Fruit fly (Drosophila melanogaster): Measurements from ENCODE around the gene Tfb5.

Gene Tfb5

dm6 chr2L:5054953-5055352 lies 44.3 kb upstream of the Tfb5 start, which contains the start of the genes CG14036 and His3.3A (continued):
- no peak for TF ChIP-seq CG15336 (GFP tag; IDR thresholded peaks at IDR 0.05)
- peak; percentile 6 for TF ChIP-seq svp (GFP tag)
- TF ChIP-seq CG10669 (GFP tag; optimal IDR thresholded peaks at IDR 0.05), result no peak
- TF ChIP-seq CG11902 (GFP tag; optimal IDR thresholded peaks at IDR 0.05), result no peak
- TF ChIP-seq Sox14 (GFP tag; optimal IDR thresholded peaks at IDR 0.05), result peak; percentile 0
- no peak for TF ChIP-seq Hr39 (GFP tag; optimal IDR thresholded peaks at IDR 0.05)
- no peak for TF ChIP-seq Eip93F (GFP tag; optimal IDR thresholded peaks at IDR 0.05)
- TF ChIP-seq Met (GFP tag; optimal IDR thresholded peaks at IDR 0.05), result no peak
- TF ChIP-seq fkh (GFP tag; optimal IDR thresholded peaks at IDR 0.05), result peak; percentile 92
- TF ChIP-seq spab (GFP tag; optimal IDR thresholded peaks at IDR 0.05), result no peak
- TF ChIP-seq CG31627 (GFP tag; optimal IDR thresholded peaks at IDR 0.05), result no peak
- TF ChIP-seq Lpt (GFP tag; optimal IDR thresholded peaks at IDR 0.05), result no peak
- no peak for TF ChIP-seq CG6808 (GFP tag; optimal IDR thresholded peaks at IDR 0.05)
- no peak for TF ChIP-seq CG32006 (GFP tag; optimal IDR thresholded peaks at IDR 0.05)
- no peak for TF ChIP-seq Gug (GFP tag; IDR thresholded peaks at IDR 0.05)
- peak; percentile 60 for TF ChIP-seq Eip78C (GFP tag)
- TF ChIP-seq Ets96B (tag; optimal IDR thresholded peaks at IDR 0.05), result no peak

- TF ChIP-seq CG3919 (GFP tag; optimal IDR thresholded peaks at IDR 0.05), result no peak
Measured at dm6 chr2L:5052994-5053393, 42.4 kb upstream of the Tfb5 start, which contains the start of gene eIF3h. eIF3h (minus strand) TSS chr2L:5053094.

- TF ChIP-seq Hr38 (GFP tag; optimal IDR thresholded peaks at IDR 0.05), result peak; percentile 29
- peak; percentile 80 for TF ChIP-seq CG8632 (GFP tag; optimal IDR thresholded peaks at IDR 0.05)
- peak; percentile 88 for TF ChIP-seq OdsH (GFP tag; optimal IDR thresholded peaks at IDR 0.05)
- TF ChIP-seq Ets96B (tag; optimal IDR thresholded peaks at IDR 0.05), result peak; percentile 77
- TF ChIP-seq CG3919 (GFP tag; optimal IDR thresholded peaks at IDR 0.05), result peak; percentile 93
- TF ChIP-seq spab (GFP tag; optimal IDR thresholded peaks at IDR 0.05), result peak; percentile 75
- TF ChIP-seq CG11762 (GFP tag; optimal IDR thresholded peaks at IDR 0.05; ENCODE audit: insufficient read depth), result peak; percentile 75
- peak; percentile 84 for TF ChIP-seq cyc (GFP tag; optimal IDR thresholded peaks at IDR 0.05)
- peak; percentile 90 for TF ChIP-seq CG6792 (GFP tag; optimal IDR thresholded peaks at IDR 0.05)
- TF ChIP-seq Gug (GFP tag; IDR thresholded peaks at IDR 0.05), result peak; percentile 61
- no peak for TF ChIP-seq Eip93F (GFP tag; optimal IDR thresholded peaks at IDR 0.05)
- TF ChIP-seq svp (GFP tag), result peak; percentile 93
- peak; percentile 73 for TF ChIP-seq Sox15 (GFP tag; optimal IDR thresholded peaks at IDR 0.05)
- peak; percentile 77 for TF ChIP-seq CG6854 (GFP tag; optimal IDR thresholded peaks at IDR 0.05)
- peak; percentile 58 for TF ChIP-seq CG16779 (tag; optimal IDR thresholded peaks at IDR 0.05)
- peak; percentile 75 for TF ChIP-seq CG6808 (GFP tag; optimal IDR thresholded peaks at IDR 0.05)
- peak; percentile 79 for TF ChIP-seq CG10669 (GFP tag; optimal IDR thresholded peaks at IDR 0.05)
- TF ChIP-seq CG11294 (GFP tag; IDR thresholded peaks at IDR 0.05), result peak; percentile 62
- TF ChIP-seq CG9139 (GFP tag; optimal IDR thresholded peaks at IDR 0.05), result peak; percentile 51
- TF ChIP-seq CG11902 (GFP tag; optimal IDR thresholded peaks at IDR 0.05), result peak; percentile 72
- peak; percentile 83 for TF ChIP-seq Eip75B (GFP tag; optimal IDR thresholded peaks at IDR 0.05)
- TF ChIP-seq CG6163 (GFP tag; IDR thresholded peaks at IDR 0.05), result peak; percentile 92
- TF ChIP-seq CG4318 (GFP tag; optimal IDR thresholded peaks at IDR 0.05), result no peak
- TF ChIP-seq fd59A (GFP tag; optimal IDR thresholded peaks at IDR 0.05), result peak; percentile 57
- TF ChIP-seq Blimp-1 (GFP tag; optimal IDR thresholded peaks at IDR 0.05), result peak; percentile 48
- peak; percentile 86 for TF ChIP-seq Sox102F (GFP tag; optimal IDR thresholded peaks at IDR 0.05)
- peak; percentile 91 for TF ChIP-seq eg (GFP tag; IDR thresholded peaks at IDR 0.05)
- TF ChIP-seq Lpt (GFP tag; optimal IDR thresholded peaks at IDR 0.05), result peak; percentile 79
- TF ChIP-seq CG3032 (tag; optimal IDR thresholded peaks at IDR 0.05), result peak; percentile 68
- TF ChIP-seq CG7368 (GFP tag; optimal IDR thresholded peaks at IDR 0.05), result peak; percentile 83
- TF ChIP-seq acj6 (GFP tag; optimal IDR thresholded peaks at IDR 0.05), result peak; percentile 86
- TF ChIP-seq CG6276 (GFP tag; optimal IDR thresholded peaks at IDR 0.05), result no peak
- TF ChIP-seq CG15336 (GFP tag; IDR thresholded peaks at IDR 0.05), result peak; percentile 84
- TF ChIP-seq Hr4 (GFP tag; optimal IDR thresholded peaks at IDR 0.05), result peak; percentile 89
- TF ChIP-seq salr (GFP tag; optimal IDR thresholded peaks at IDR 0.05), result peak; percentile 66 to 67
- peak; percentile 91 for TF ChIP-seq Sox14 (GFP tag; optimal IDR thresholded peaks at IDR 0.05)
- TF ChIP-seq dsx (GFP tag; optimal IDR thresholded peaks at IDR 0.05; ENCODE audit: poor library complexity, severe bottlenecking), result peak; percentile 59
- TF ChIP-seq fkh (GFP tag; optimal IDR thresholded peaks at IDR 0.05), result peak; percentile 83
- peak; percentile 80 for TF ChIP-seq dac (GFP tag; optimal IDR thresholded peaks at IDR 0.05)
- peak; percentile 90 for TF ChIP-seq pdm3 (GFP tag; optimal IDR thresholded peaks at IDR 0.05)
Measured at dm6 chr2L:5052367-5052914, 41.8 kb upstream of the Tfb5 start, which contains the start of gene senju. senju (plus strand) TSS chr2L:5052843.
